Fruit fly (Drosophila melanogaster): ENCODE results near the gene CG33116.

CG33116 gene

DNA sequence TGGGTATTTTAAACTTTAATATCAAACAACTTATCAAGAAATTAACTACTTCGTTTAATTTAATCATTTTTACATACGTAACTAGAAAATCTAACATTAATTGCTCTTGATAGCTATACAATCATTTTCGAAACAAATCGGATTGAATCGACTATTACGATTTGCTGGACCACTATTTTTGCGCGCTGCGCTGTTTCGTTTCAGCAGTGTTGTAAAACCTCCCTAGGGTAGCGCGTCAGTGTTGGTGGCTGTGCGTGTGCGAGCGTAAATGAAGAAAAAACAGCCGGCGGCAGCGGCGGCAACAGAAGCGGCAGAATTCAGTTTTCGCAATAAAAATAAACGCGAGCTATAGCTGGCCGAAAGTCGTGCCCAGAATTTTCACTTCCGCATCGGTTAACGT lies at the start of gene CG33116:
Gene CG33116 (plus strand): TSS at position 233 of the 400 bp plus-strand sequence.
- TF ChIP-seq CG14655 (GFP tag; optimal IDR thresholded peaks at IDR 0.05) (peak; percentile 87), Pif1B (GFP tag; optimal IDR thresholded peaks at IDR 0.05) (peak; percentile 78), CG34367 (tag; optimal IDR thresholded peaks at IDR 0.05) (peak; percentile 59), CG32121 (GFP tag; IDR thresholded peaks at IDR 0.05) (peak; percentile 90), CG15710 (tag; optimal IDR thresholded peaks at IDR 0.05) (peak; percentile 76), Snoo (tag; optimal IDR thresholded peaks at IDR 0.05) (peak; percentile 76), CG10348 (GFP tag; IDR thresholded peaks at IDR 0.05) (peak; percentile 51; the same call in 1 of the 2 replicates), CG12605 (GFP tag; IDR thresholded peaks at IDR 0.05) (peak; percentile 63), rn (GFP tag; IDR thresholded peaks at IDR 0.05) (0 out of 2 replicates have a peak, but pooled peaks have one; percentile 52), CG9948 (tag; optimal IDR thresholded peaks at IDR 0.05) (peak; percentile 76), fd96Ca (GFP tag; IDR thresholded peaks at IDR 0.05) (peak; percentile 86), CG4496 (GFP tag; IDR thresholded peaks at IDR 0.05) (peak; percentile 91), CG8159 (tag; optimal IDR thresholded peaks at IDR 0.05) (peak; percentile 79), CG17806 (tag; optimal IDR thresholded peaks at IDR 0.05) (peak; percentile 70), Ets98B (GFP tag; IDR thresholded peaks at IDR 0.05) (peak; percentile 83), CG8301 (tag; optimal IDR thresholded peaks at IDR 0.05) (peak; percentile 85), CG13204 (GFP tag; optimal IDR thresholded peaks at IDR 0.05) (peak; percentile 63), EcR (GFP tag; optimal IDR thresholded peaks at IDR 0.05) (no peak), Pif1A (GFP tag; optimal IDR thresholded peaks at IDR 0.05) (peak; percentile 86), gl (tag; optimal IDR thresholded peaks at IDR 0.05) (peak; percentile 31), D1 (tag; optimal IDR thresholded peaks at IDR 0.05) (peak; percentile 65)

DNA sequence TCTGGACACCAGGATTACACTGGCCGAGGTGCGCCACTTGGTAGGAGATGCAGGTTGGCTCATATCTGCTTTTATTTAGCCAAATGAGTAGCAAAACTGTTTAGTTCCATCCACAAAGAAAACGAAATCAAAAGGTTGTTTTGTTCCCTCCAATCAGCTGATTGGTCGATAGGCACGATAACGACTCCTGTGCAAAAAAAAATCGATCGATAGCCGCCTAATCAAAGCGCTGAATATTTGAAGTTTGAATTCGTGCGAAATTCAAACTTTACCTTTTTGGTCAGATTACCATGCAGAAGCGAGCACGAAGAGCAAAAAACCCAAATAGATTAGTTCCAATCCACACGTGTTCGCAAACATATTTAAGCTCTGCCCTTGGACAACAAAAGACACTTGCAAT lies 48.7 kb upstream of the CG33116 start, which contains the start of the genes CG10195 and CG13084:
Gene CG10195 (minus strand): TSS at position 167 of the 400 bp plus-strand sequence.
Gene CG13084 (plus strand): TSS at position 392 of the 400 bp plus-strand sequence.
- no peak for TF ChIP-seq gl (tag; optimal IDR thresholded peaks at IDR 0.05)
- no peak for TF ChIP-seq CG15710 (tag; optimal IDR thresholded peaks at IDR 0.05)
- no peak for TF ChIP-seq Pif1A (GFP tag; optimal IDR thresholded peaks at IDR 0.05)
- no peak for TF ChIP-seq CG14655 (GFP tag; optimal IDR thresholded peaks at IDR 0.05)
- no peak for TF ChIP-seq CG9948 (tag; optimal IDR thresholded peaks at IDR 0.05)
- TF ChIP-seq CG17806 (tag; optimal IDR thresholded peaks at IDR 0.05) = no peak
- TF ChIP-seq rn (GFP tag; IDR thresholded peaks at IDR 0.05) = no peak
- no peak for TF ChIP-seq CG4496 (GFP tag; IDR thresholded peaks at IDR 0.05)

DNA sequence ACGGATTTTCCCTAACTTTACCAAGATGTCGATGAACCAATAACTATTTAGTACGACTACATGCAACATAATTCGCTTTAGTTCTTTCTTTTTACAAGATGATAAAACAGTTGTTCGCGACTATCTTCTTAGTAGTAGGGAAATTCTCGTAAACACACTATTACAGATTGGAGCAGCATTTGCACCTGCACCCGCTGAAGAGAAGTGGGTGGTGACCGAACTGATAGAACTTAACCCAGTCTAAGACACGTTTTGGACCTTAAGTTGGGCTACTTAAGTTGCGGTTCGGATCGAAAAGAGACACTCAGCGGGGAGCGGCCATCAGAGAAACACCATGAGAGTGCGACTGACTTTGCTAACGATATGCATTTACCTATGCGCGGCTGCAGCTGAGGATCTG lies 46.1 kb upstream of the CG33116 start, which contains the start of gene CG13083:
Gene CG13083 (plus strand): TSS at position 301 of the 400 bp plus-strand sequence.
- TF ChIP-seq CG8301 (tag; optimal IDR thresholded peaks at IDR 0.05) = no peak
- TF ChIP-seq CG32121 (GFP tag; IDR thresholded peaks at IDR 0.05) = no peak
- no peak for TF ChIP-seq CG9948 (tag; optimal IDR thresholded peaks at IDR 0.05)
- no peak for TF ChIP-seq CG34367 (tag; optimal IDR thresholded peaks at IDR 0.05)
- no peak for TF ChIP-seq CG8159 (tag; optimal IDR thresholded peaks at IDR 0.05)
- no peak for TF ChIP-seq CG17806 (tag; optimal IDR thresholded peaks at IDR 0.05)
- no peak for TF ChIP-seq rn (GFP tag; IDR thresholded peaks at IDR 0.05)
- no peak for TF ChIP-seq Pif1B (GFP tag; optimal IDR thresholded peaks at IDR 0.05)
- no peak for TF ChIP-seq CG14655 (GFP tag; optimal IDR thresholded peaks at IDR 0.05)
- TF ChIP-seq fd96Ca (GFP tag; IDR thresholded peaks at IDR 0.05) = no peak
- no peak for TF ChIP-seq D1 (tag; optimal IDR thresholded peaks at IDR 0.05)
- TF ChIP-seq CG13204 (GFP tag; optimal IDR thresholded peaks at IDR 0.05) = no peak

DNA sequence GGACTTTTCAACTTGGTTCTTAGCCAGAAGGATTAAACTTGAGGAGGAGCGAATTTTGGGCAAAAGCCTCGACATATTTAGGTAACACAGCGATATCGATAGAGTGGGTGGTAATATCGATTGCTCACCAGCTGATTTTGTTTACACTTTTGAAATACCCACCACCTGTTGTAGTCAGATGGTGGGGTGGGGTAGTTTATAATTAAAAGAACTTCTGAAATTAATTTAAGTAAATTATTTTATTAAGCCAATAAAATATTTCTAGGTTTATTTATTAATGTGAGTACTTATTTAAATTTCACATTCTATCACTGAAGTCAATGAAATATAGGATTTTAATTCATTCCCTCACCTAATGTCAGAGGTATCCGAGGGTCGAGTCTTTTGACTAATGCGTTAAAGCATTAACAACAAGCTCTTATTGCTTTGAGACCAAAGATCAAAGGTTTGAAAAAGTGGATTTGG lies 43.2 kb upstream of the CG33116 start, which contains the start of the genes CG10194 and CG18094:
Gene CG10194 (minus strand): TSS at position 108 of the 465 bp plus-strand sequence.
Gene CG18094 (plus strand): TSS at position 266 of the 465 bp plus-strand sequence.
- TF ChIP-seq CG13204 (GFP tag; optimal IDR thresholded peaks at IDR 0.05) (no peak), CG12605 (GFP tag; IDR thresholded peaks at IDR 0.05) (peak; percentile 61), CG4496 (GFP tag; IDR thresholded peaks at IDR 0.05) (peak; percentile 40; the same call in 1 of the 3 replicates), CG17806 (tag; optimal IDR thresholded peaks at IDR 0.05) (no peak), CG32121 (GFP tag; IDR thresholded peaks at IDR 0.05) (peak; percentile 50)

DNA sequence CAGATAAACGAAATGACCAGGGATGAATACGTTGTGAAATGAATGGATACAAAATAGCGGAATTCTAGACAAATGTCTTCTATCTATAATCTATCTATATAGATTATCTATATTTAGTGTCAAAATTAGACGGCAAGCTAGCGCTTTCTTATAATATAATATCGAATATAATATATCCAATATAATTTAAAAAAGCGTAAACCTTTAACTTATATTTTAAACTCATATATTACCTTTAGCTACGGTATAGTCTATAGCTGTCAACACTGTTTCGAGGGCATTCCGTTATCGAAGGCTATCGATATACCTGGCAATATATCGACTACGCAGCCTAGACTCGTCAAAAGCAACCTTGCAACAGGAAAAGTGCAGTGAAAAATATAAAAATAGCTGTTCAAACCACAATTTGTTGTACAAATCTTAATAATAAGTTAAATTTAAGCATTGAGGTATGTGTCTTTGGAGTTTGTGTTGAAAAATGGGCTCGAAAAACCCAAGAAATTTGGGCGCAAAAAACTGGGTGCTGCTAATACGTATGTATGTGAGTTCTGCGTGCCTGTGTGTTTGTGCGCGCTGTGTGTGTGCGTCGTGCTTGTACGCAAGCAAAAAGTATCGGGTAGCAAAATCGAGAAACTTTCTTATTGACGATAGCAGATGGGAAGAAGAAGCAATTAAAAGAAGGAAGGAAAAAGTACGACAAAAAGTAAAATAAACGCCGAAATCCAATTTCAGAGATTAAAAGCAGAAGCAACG lies 40.2 kb upstream of the CG33116 start, which contains the start of the genes swm and Ctu2:
Gene swm (plus strand): TSS at position 318 of the 753 bp plus-strand sequence.
Gene Ctu2 (minus strand): TSS at position 320 of the 753 bp plus-strand sequence.
- TF ChIP-seq EcR (GFP tag; optimal IDR thresholded peaks at IDR 0.05) = peak; percentile 19
- TF ChIP-seq CG10348 (GFP tag; IDR thresholded peaks at IDR 0.05) = no peak
- no peak for TF ChIP-seq CG8159 (tag; optimal IDR thresholded peaks at IDR 0.05)
- TF ChIP-seq Snoo (tag; optimal IDR thresholded peaks at IDR 0.05) = no peak
- no peak for TF ChIP-seq CG13204 (GFP tag; optimal IDR thresholded peaks at IDR 0.05)
- TF ChIP-seq CG17806 (tag; optimal IDR thresholded peaks at IDR 0.05) = no peak
- no peak for TF ChIP-seq CG34367 (tag; optimal IDR thresholded peaks at IDR 0.05)
- no peak for TF ChIP-seq CG8301 (tag; optimal IDR thresholded peaks at IDR 0.05)
- no peak for TF ChIP-seq CG4496 (GFP tag; IDR thresholded peaks at IDR 0.05)
- TF ChIP-seq CG9948 (tag; optimal IDR thresholded peaks at IDR 0.05) = peak; percentile 43
- TF ChIP-seq Pif1A (GFP tag; optimal IDR thresholded peaks at IDR 0.05) = no peak
- TF ChIP-seq gl (tag; optimal IDR thresholded peaks at IDR 0.05) = no peak
- peak; percentile 70 for TF ChIP-seq CG15710 (tag; optimal IDR thresholded peaks at IDR 0.05)
- peak; percentile 56; the same call in 1 of the 2 replicates for TF ChIP-seq CG32121 (GFP tag; IDR thresholded peaks at IDR 0.05)
- no peak for TF ChIP-seq D1 (tag; optimal IDR thresholded peaks at IDR 0.05)
- no peak for TF ChIP-seq CG12605 (GFP tag; IDR thresholded peaks at IDR 0.05)

Data from whole organism, pupa.